Worm (Caenorhabditis elegans) whole organism, L4 larva: ENCODE measurements around the gene E01G4.6.

Experiments
- F37D6.2 ChIP-seq: sonication (generic microtip); optimal IDR thresholded peaks from 2 replicates; lab custom pipeline; 2016; ENCODE audit warnings: mild to moderate bottlenecking, missing genetic modification characterization, missing compliant biosample characterization
- T26A8.4 ChIP-seq: fragments of 200-800 bp; sonication (Bioruptor generic); IDR thresholded peaks from 2 replicates; pipeline ENCODE4 v1.3.6; 2022; ENCODE audit warnings: missing genetic modification characterization, missing compliant biosample characterization
- Y48G9A.11 ChIP-seq: fragments of 200-800 bp; sonication (Bioruptor generic); IDR thresholded peaks from 2 replicates; pipeline ENCODE4 v1.3.6; 2022; ENCODE audit warnings: missing genetic modification reagents, missing genetic modification characterization, missing compliant biosample characterization
- Y5F2A.4 ChIP-seq: fragments of 200-800 bp; sonication (Bioruptor generic); optimal IDR thresholded peaks from 2 replicates; lab custom pipeline; 2018; ENCODE audit warnings: mild to moderate bottlenecking, missing genetic modification characterization, missing compliant biosample characterization
- arid-1 ChIP-seq: fragments of 200-800 bp; sonication (Bioruptor generic); conservative IDR thresholded peaks from 2 replicates; pipeline ENCODE4 v1.3.6; 2022; ENCODE audit warnings: missing genetic modification reagents, missing genetic modification characterization, missing compliant biosample characterization
- daf-16 ChIP-seq, 3 experiments: sonication (generic microtip); optimal IDR thresholded peaks; 2 replicates each; lab custom pipeline; 2016 to 2017; ENCODE audit warnings: missing genetic modification characterization in 3 of 3, missing genetic modification reagents in 3 of 3, mild to moderate bottlenecking in 2 of 3, missing compliant biosample characterization in 2 of 3, missing biosample characterization in 1 of 3, moderate library complexity in 1 of 3
- daf-8 ChIP-seq: fragments of 200-800 bp; sonication (Bioruptor generic); IDR thresholded peaks from 2 replicates; pipeline ENCODE4 v1.3.6; 2022; ENCODE audit warnings: missing genetic modification characterization, missing compliant biosample characterization
- duxl-1 ChIP-seq: sonication (generic microtip); optimal IDR thresholded peaks from 2 replicates; lab custom pipeline; 2016; ENCODE audit warnings: mild to moderate bottlenecking, missing genetic modification characterization, moderate library complexity, missing compliant biosample characterization; ENCODE audit not compliant: poor library complexity
- egl-43 ChIP-seq: fragments of 200-800 bp; sonication (Bioruptor generic); IDR thresholded peaks from 2 replicates; pipeline ENCODE4 v1.3.6; 2022; ENCODE audit warnings: missing genetic modification reagents, missing genetic modification characterization, missing compliant biosample characterization
- gei-8 ChIP-seq: fragments of 200-800 bp; sonication (Bioruptor generic); optimal IDR thresholded peaks from 2 replicates; lab custom pipeline; 2018; ENCODE audit warnings: mild to moderate bottlenecking, missing genetic modification characterization, missing compliant biosample characterization
- lin-38 ChIP-seq: fragments of 200-800 bp; sonication (Bioruptor generic); IDR thresholded peaks from 2 replicates; pipeline ENCODE4 v1.3.6; 2022; ENCODE audit warnings: missing genetic modification reagents, missing genetic modification characterization, missing compliant biosample characterization
- lsy-2 ChIP-seq, 2 experiments: fragments of 150-350 bp in 1 of 2; sonication (generic microtip) in 1 of 2; optimal IDR thresholded peaks; 2 replicates each; lab custom pipeline; 2014 to 2017; ENCODE audit warnings: missing biosample characterization in 2 of 2, missing genetic modification characterization in 2 of 2
- nhr-10 ChIP-seq: fragments of 150-350 bp; optimal IDR thresholded peaks from 2 replicates; lab custom pipeline; 2014; ENCODE audit warnings: missing biosample characterization, missing genetic modification characterization
- nhr-25 ChIP-seq: sonication (generic microtip); optimal IDR thresholded peaks from 2 replicates; lab custom pipeline; 2017; ENCODE audit warnings: missing genetic modification characterization, mild to moderate bottlenecking, missing compliant biosample characterization, antibody characterized with exemption, moderate library complexity, borderline replicate concordance; ENCODE audit not compliant: insufficient read depth
- nhr-41 ChIP-seq: fragments of 200-800 bp; sonication (Bioruptor generic); IDR thresholded peaks from 2 replicates; pipeline ENCODE4 v1.3.6; 2022; ENCODE audit warnings: missing genetic modification reagents, missing genetic modification characterization, missing compliant biosample characterization
- php-3 ChIP-seq: fragments of 200-800 bp; sonication (Bioruptor generic); IDR thresholded peaks from 2 replicates; pipeline ENCODE4 v1.3.6; 2022; ENCODE audit warnings: missing genetic modification reagents, missing genetic modification characterization, missing compliant biosample characterization
- rbr-2 ChIP-seq: sonication (generic microtip); optimal IDR thresholded peaks from 2 replicates; lab custom pipeline; 2016; ENCODE audit warnings: missing genotype, missing genetic modification characterization, missing compliant biosample characterization
- snpc-1.2 ChIP-seq: fragments of 200-800 bp; sonication (Bioruptor generic); IDR thresholded peaks from 2 replicates; pipeline ENCODE4 v1.3.6; 2022; ENCODE audit warnings: missing genetic modification reagents, missing genetic modification characterization, missing compliant biosample characterization
- ztf-7 ChIP-seq: fragments of 150-350 bp; optimal IDR thresholded peaks from 2 replicates; lab custom pipeline; 2014; ENCODE audit warnings: missing biosample characterization, missing genetic modification characterization

E01G4.6 gene

DNA sequence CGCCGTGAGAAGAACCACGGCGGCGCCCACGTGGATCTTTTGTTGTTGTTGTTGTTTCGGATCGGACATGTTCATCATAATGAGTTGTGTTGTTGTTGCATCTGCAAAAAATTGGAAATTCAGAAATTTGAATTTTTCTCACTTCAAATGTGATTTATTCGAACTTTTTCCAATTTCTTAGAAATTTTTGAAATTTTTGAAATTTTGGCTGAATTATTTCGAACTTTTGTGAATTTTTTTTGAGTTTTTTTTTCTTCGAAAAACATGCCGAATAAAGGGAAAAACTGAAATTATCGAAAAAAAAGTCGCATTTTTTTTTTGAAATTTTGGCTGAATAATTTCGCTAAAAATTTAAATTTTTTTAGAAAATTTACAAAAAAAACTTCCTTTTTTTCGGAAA, 48.9 kb downstream of the E01G4.6 start, which contains the start of gene snx-14:
Gene snx-14, minus strand, starts transcription at position 101 of the 400 bp plus-strand sequence.
- TF ChIP-seq daf-16 (GFP tag; optimal IDR thresholded peaks at IDR 0.05; lab: Kevin White, UChicago): no peak
- no peak for TF ChIP-seq daf-16 (tag; optimal IDR thresholded peaks at IDR 0.05; lab: Kevin White, UChicago)
- no peak for TF ChIP-seq egl-43 (GFP tag; lab: Robert Waterston, UW)
- no peak for TF ChIP-seq T26A8.4 (GFP tag; lab: Robert Waterston, UW)
- TF ChIP-seq rbr-2 (tag; lab: Kevin White, UChicago): no peak
- TF ChIP-seq lin-38 (GFP tag; lab: Robert Waterston, UW): no peak
- no peak for TF ChIP-seq nhr-10
- TF ChIP-seq arid-1 (GFP tag; lab: Robert Waterston, UW): no peak
- no peak for TF ChIP-seq php-3
- TF ChIP-seq duxl-1 (tag; lab: Kevin White, UChicago): no peak
- no peak for TF ChIP-seq nhr-25 (tag; lab: Kevin White, UChicago)
- no peak for TF ChIP-seq daf-8 (GFP tag; lab: Robert Waterston, UW)
- no peak for TF ChIP-seq snpc-1.2 (GFP tag; lab: Robert Waterston, UW)
- TF ChIP-seq Y48G9A.11 (GFP tag; lab: Robert Waterston, UW): no peak
- TF ChIP-seq nhr-41 (GFP tag; lab: Robert Waterston, UW): no peak
- TF ChIP-seq gei-8 (GFP tag; lab: Kevin White, UChicago): no peak
- no peak for TF ChIP-seq F37D6.2 (tag; lab: Kevin White, UChicago)
- TF ChIP-seq ztf-7 (tag; lab: Kevin White, UChicago): no peak
- TF ChIP-seq Y5F2A.4 (GFP tag; lab: Kevin White, UChicago): no peak
- no peak for TF ChIP-seq lsy-2 (tag; optimal IDR thresholded peaks at IDR 0.05; lab: Kevin White, UChicago)
